Fruit fly (Drosophila melanogaster): ENCODE results near the gene a6.

a6 gene

DNA sequence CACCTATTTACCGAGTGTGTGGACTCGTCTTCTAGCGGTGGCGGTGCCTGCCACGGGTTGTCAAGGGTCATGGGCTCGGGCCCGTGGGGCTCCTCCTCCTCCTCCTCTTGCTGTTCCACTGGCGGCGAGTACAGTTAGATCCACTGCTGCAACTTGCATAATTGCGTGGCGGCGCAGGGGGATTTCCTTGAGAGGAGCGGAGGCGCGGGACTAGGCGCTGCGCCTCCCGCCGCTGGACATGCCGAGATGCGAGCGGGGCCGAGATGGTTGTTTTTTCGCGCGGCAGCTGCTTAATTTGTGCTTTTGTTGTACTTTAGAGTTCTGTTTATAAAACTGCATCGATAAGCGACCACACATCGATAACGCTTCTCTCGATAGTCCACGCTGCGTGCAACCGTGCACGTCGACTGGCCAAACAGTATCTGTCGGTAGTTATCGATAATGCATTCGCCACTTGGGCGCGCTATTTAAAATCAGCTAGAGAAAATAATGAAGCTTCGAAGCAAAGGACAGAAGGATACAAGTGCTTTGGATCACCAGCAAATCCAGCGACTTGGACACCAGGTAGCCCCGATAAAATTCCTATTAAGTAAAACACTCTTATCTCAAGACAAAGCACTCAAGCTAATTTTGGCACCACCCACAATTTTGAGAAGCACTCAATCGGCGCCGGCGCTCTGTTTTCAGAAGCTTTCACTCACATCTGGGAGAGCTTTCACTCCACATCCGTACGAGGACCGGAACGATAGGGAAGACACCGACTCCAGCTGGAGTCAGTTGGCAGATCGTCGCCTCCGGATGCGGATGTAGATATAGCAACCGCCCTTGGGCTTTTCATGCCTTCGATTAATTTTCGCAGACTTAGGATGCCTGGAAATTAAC lies at the start of gene a6:
Gene a6 (minus strand): TSS at position 361 of the 882 bp plus-strand sequence.
- no peak for TF ChIP-seq noc (tag; optimal IDR thresholded peaks at IDR 0.05)

DNA sequence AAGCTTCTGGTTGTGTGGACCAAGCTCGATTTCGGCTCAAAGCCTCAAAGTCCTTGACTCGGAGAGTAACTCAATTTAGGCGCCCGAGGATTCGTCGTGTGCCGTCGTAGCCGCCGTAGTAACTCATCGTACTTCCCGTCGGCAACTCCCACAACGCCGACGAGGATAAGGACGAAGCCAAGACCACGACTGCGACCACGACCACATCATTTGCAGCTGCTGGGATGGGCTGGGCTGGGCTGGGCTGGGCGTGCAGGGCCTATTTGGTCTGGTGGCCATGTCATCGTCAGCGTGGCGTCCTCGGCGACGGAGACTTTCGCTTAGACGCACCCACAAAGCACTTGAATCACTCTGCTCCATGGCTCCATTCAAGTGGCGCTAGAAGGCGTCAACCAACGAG lies 39.4 kb upstream of the a6 start:
- TF ChIP-seq noc (tag; optimal IDR thresholded peaks at IDR 0.05), result no peak

DNA sequence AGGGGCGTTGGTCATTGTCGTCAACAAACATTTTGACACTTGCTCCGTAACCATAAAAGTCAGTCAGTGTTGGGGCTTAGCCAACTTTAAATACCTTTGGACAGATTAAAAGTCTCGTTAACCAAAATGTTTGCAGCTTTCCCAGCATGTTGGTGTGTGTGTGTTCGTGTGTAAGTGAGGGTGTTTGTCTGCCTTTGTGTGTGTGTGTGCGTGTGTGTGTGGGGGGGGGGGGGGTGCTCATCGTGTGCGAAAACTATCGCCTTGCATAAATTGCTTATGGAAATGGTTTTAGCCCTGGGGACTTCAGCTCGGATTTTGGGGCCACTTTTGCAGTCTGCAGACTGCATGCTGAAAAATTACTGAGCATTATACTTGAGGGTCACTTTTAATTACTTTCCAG lies 19.2 kb upstream of the a6 start:
- TF ChIP-seq noc (tag; optimal IDR thresholded peaks at IDR 0.05), result no peak

DNA sequence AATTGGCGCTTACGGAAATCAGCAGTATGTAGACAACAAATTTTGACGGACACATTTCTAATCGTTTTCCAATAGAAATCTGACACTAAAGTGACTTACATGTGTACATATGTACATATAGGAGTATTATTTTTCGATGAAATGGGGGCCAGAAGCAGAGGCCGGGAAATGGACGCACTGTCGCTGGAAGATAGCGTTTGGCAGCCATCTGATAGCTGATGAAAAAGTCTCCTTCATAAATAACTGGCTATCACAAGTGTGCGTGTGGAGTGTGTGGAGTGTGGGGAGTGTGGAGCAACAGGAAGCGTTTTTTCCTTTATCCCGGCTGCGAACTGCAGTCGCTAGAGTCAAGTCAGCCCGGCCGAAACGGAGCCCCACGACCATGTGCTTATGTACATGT lies 14.4 kb upstream of the a6 start, which contains the start of gene CG3795:
Gene CG3795 (minus strand): TSS at position 101 of the 400 bp plus-strand sequence.
- TF ChIP-seq noc (tag; optimal IDR thresholded peaks at IDR 0.05), result no peak

DNA sequence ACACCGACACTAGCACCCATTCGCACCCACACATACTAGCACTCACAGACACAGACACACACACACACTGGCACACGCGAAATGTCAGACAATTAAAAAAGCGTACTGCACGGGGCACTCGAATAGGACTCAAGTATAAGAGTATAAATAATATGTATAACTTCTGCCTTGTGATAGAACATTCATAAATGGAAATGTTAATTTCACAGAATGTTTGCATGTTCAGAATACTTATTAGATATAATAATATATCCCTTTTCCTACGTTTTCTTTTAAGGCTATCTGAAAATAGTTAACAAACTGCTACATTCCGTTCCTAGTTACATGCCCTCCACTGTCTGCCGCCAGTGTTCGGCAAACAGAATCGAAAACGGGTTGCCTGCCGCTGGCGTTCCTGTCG lies 10.2 kb upstream of the a6 start:
- no peak for TF ChIP-seq noc (tag; optimal IDR thresholded peaks at IDR 0.05)

DNA sequence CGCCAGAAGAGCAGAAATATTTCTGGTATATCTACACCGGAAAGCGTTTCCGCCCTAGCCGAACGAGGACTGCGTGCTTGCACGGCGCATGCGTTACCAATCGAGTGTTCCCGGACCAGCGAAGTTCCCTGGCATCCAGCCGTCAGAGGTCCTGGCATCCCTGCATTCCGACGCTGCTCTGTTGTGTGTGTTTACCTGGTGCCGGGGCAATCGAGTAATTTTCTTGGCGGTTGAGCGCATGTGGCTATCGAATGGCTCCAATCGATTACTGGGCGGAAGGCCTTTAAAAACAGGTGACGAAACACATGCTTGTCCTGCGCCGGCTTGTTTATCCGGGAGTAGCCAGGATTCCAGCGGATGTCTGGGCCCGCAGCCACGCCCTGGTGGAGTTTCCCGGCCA lies 3.1 kb downstream of the a6 start, which contains the start of gene CG32809:
Gene CG32809 (minus strand): TSS at position 216 of the 400 bp plus-strand sequence.
- no peak for TF ChIP-seq noc (tag; optimal IDR thresholded peaks at IDR 0.05)

DNA sequence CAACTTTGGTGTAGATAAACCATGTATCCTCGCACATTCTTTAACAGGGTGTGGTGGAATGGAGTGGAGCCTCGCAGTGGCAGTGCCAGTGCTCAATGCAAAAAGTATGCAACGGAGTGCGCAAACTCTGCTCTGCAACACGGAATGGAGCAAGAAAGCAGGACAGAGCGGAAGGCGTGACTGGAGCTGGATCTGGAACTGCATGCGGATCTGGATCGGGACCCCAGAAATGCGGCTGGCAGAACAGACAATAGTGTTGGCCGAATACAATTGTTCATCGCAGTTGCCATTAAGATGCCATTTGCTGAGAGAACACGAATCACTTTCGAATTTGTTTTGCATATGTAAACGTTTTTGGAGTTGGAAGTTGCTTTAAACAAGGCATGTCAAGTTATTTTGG lies 4.2 kb downstream of the a6 start:
- no peak for TF ChIP-seq noc (tag; optimal IDR thresholded peaks at IDR 0.05)

DNA sequence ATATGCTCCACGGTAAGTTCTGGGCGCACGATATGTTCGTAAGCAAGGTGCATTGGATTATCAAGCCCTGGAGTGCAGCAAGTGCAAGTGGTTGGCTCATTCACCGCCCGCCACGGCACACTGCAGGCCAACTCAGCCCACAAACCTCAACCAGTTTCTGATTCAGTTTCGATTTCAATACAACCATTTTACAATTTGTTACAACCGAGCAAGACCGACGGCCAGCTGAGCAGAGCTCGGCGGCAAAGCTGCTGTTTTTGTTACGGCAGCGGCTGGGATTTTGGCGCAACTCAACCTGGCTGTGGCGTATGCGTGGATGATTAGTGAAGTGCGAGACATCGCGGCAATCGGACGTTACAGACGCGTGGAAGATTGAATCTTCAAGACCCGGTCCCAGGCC lies 9.4 kb downstream of the a6 start, which contains the start of gene b6:
Gene b6 (plus strand): TSS at position 320 of the 400 bp plus-strand sequence.
- no peak for TF ChIP-seq noc (tag; optimal IDR thresholded peaks at IDR 0.05)

DNA sequence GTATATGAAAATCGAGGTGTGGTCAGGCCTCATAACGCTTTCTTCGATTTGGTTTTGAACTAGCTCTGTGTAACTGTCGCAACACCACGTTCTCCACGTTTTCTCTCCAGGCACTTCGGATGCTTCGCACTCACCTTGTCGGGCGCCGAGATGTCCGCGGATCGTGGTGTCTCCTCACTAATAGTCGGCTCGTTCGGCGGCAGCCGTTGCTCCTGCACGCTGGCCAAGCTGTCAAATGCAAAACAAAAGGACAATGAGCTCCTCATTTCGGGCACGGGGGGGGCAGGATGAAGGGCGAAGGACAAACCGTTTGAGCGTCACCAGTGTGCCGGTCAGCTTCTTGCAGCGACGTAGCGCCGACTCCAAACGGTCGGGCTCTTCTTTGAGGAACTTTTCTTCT lies 14.4 kb downstream of the a6 start, which contains the start of gene CG14797:
Gene CG14797 (plus strand): TSS at position 301 of the 400 bp plus-strand sequence.
- no peak for TF ChIP-seq noc (tag; optimal IDR thresholded peaks at IDR 0.05)

DNA sequence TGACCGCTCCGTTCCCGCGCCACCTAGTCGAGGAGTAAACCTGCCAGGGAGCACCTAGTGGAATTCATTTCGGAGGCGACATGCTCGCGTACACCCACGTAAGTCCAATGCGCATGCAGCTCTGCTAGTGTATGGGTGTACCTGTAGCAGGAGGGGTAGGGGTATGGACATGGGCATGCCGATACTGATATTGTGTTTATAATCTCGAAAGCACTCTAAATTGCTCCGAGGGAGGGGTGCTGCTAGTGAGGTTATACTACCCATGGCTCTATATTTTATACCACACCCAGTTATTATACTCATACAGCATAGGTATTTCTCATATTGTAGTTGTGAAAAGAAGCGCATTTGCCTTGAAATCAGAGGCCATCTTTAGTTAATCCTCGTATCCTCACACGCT lies 25.8 kb downstream of the a6 start:
- no peak for TF ChIP-seq noc (tag; optimal IDR thresholded peaks at IDR 0.05)

DNA sequence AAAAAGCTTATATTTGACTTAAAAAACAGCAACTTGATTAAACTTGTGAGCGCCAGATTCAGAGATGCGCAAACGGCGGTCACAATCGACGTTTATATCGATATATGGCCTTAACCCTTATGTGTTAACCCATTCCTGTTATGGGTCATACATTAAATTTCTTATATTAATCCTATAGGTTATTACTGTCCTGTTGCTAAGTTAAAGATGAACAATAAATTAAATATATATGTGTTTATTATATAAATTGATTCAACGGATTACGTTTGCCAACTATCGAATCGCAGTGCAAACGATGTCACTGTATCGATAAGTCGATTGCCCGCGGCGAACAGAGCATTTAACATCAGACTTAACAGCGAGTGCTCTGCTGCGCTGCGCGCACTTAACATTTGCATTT lies 26.5 kb downstream of the a6 start, which contains the start of the genes CG3740 and hfw:
Gene CG3740 (minus strand): TSS at position 84 of the 400 bp plus-strand sequence.
Gene hfw (plus strand): TSS at position 357 of the 400 bp plus-strand sequence.
- peak; percentile 34 for TF ChIP-seq noc (tag; optimal IDR thresholded peaks at IDR 0.05)

DNA sequence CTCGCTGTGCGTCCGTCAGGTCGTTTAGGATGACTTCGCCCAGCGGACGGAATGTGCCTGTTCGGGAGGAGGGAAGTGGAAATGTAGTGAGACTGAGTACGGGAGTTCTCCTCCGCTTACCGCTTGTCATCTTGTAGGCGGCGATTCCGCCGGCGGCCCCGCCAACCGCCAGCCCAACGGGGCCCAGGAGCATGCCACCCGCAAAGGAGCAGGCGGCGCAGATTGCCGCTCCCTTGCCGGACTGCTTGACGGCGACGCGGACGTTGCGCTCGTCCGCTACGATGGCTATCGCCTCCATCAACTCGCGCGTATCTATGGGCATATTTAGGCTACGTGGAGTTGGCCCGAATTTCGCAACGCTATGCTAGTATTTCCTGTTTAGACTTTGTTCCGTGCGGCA lies 27.0 kb downstream of the a6 start, which contains the start of gene Mur2B:
Gene Mur2B (minus strand): TSS at position 101 of the 400 bp plus-strand sequence.
- TF ChIP-seq noc (tag; optimal IDR thresholded peaks at IDR 0.05), result no peak

DNA sequence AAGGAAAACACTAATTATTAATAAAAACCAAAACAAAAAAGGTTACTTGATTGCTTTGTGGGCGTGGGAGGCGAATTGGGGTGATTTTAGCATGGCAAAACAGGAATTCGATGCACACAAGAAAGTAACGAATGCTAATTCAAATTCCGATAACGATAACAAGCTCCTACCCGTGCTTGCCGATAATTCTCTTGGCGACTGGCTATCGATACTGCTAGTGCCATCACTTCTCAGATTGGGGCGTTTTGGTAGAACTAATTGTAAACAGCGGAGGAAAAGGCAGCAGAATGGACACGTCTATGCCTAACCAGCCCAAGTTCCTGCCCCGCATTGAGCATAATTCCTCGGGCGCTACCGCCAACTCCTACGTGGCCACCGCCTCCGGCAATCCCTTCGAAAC lies 30.9 kb downstream of the a6 start, which contains the start of gene dor:
Gene dor (plus strand): TSS at position 217 of the 400 bp plus-strand sequence.
- no peak for TF ChIP-seq noc (tag; optimal IDR thresholded peaks at IDR 0.05)

DNA sequence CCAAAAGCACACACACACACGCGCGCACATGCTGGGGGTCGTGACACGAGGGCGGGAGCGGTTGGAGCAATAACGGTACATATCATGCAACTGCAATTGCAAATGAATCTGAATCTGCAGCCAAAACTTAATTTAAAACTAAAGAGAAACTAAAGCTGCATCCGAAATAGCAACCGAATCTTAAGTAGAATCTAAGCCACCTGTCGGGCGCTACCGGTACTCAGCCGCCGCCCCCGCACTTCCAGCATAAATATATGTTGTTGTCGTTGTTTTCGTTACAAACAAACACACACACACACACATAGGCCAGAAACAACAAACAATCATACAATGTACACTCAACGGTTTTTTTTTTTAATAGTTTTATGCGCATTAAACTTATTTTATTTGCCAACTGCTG lies 35.4 kb downstream of the a6 start:
- TF ChIP-seq noc (tag; optimal IDR thresholded peaks at IDR 0.05), result no peak

DNA sequence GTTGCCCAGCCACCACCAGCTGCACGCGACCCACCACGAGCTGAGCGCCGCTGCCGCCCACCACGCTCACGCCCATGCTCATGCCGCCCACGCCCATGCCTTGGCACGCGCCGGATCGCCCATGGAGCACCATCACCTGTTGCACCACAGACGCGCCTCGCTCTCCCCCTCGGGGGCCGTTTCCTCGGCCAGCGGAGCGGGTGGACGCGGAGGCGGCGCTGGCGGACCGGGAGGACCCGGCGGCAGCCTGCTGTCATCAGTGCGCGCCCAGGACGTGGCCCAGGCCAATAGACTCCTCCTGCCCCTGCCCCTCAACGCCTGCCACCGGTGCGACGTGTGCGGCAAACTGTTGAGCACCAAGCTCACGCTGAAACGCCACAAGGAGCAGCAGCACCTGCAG lies 47.8 kb downstream of the a6 start:
- TF ChIP-seq noc (tag; optimal IDR thresholded peaks at IDR 0.05), result no peak

DNA sequence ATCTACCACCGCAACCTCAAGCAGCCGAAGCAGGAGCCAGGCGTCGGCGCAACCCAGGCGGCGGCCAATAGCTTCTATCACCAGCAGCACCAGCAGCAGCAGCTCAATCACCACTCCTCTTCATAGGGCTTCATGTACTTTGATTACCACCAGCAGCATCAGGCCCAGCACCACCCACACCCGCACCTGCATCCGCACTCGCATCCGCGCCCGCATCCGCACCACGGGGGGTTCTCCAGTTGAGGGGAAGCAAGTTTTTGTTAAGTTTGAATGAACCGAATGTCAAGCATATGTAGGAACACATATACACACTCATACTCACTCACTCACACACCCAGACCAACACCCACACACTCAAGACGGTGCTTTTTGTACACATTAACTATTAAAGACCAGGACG lies 52.0 kb downstream of the a6 start:
- TF ChIP-seq noc (tag; optimal IDR thresholded peaks at IDR 0.05), result no peak
